Fruit fly (Drosophila melanogaster) whole organism, pupa: ENCODE data around the gene CG7231.
A peak's percentile ranks its signal among the peaks of the same experiment; 100 is the strongest.

Experiments
- CG10348 ChIP-seq: fragments of 200-800 bp; sonication (Bioruptor generic); IDR thresholded peaks from 2 replicates; pipeline ENCODE4 v1.3.6; 2022; ENCODE audit warnings: missing biosample characterization, missing genetic modification characterization
- CG12605 ChIP-seq: fragments of 200-800 bp; sonication (Bioruptor generic); IDR thresholded peaks from 2 replicates; pipeline ENCODE4 v1.3.6; 2022; ENCODE audit warnings: missing biosample characterization, missing genetic modification characterization
- CG13204 ChIP-seq: fragments of 200-800 bp; sonication (Bioruptor generic); optimal IDR thresholded peaks from 2 replicates; lab custom pipeline; 2018; ENCODE audit warnings: missing biosample characterization, mild to moderate bottlenecking, missing genetic modification characterization, moderate library complexity
- CG14655 ChIP-seq: fragments of 200-800 bp; sonication (Bioruptor generic); optimal IDR thresholded peaks from 3 replicates; lab custom pipeline; 2017; ENCODE audit warnings: mild to moderate bottlenecking, missing biosample characterization, missing genetic modification reagents, missing genetic modification characterization
- CG15710 ChIP-seq: fragments of 200-800 bp; sonication (Bioruptor generic); optimal IDR thresholded peaks from 2 replicates; lab custom pipeline; 2018; ENCODE audit warnings: missing biosample characterization, mild to moderate bottlenecking, missing genetic modification characterization, moderate library complexity
- CG17806 ChIP-seq: fragments of 200-800 bp; sonication (Bioruptor generic); optimal IDR thresholded peaks from 2 replicates; lab custom pipeline; 2018; ENCODE audit warnings: missing biosample characterization, mild to moderate bottlenecking, missing genetic modification characterization, moderate library complexity
- CG32121 ChIP-seq: fragments of 200-800 bp; sonication (Bioruptor generic); IDR thresholded peaks from 2 replicates; pipeline ENCODE4 v1.3.6; 2022; ENCODE audit warnings: missing biosample characterization, missing genetic modification characterization
- CG34367 ChIP-seq: fragments of 200-800 bp; sonication (Bioruptor generic); optimal IDR thresholded peaks from 2 replicates; lab custom pipeline; 2018; ENCODE audit warnings: missing biosample characterization, mild to moderate bottlenecking, missing genetic modification characterization
- CG4496 ChIP-seq: fragments of 200-800 bp; sonication (Bioruptor generic); IDR thresholded peaks from 3 replicates; pipeline ENCODE4 v1.3.6; 2022; ENCODE audit warnings: missing biosample characterization, missing genetic modification characterization
- CG8159 ChIP-seq: fragments of 200-800 bp; sonication (Bioruptor generic); optimal IDR thresholded peaks from 3 replicates; lab custom pipeline; 2018; ENCODE audit warnings: missing biosample characterization, mild to moderate bottlenecking, missing genetic modification characterization, moderate library complexity
- CG8301 ChIP-seq: fragments of 200-800 bp; sonication (Bioruptor generic); optimal IDR thresholded peaks from 2 replicates; lab custom pipeline; 2018; ENCODE audit warnings: missing biosample characterization, mild to moderate bottlenecking, missing genetic modification characterization
- CG9948 ChIP-seq: fragments of 200-800 bp; sonication (Bioruptor generic); optimal IDR thresholded peaks from 2 replicates; lab custom pipeline; 2018; ENCODE audit warnings: missing biosample characterization, mild to moderate bottlenecking, missing genetic modification characterization, moderate library complexity
- D1 ChIP-seq: fragments of 200-800 bp; sonication (Bioruptor generic); optimal IDR thresholded peaks from 2 replicates; lab custom pipeline; 2018; ENCODE audit warnings: missing biosample characterization, mild to moderate bottlenecking, missing genetic modification characterization, moderate library complexity
- EcR ChIP-seq: fragments of 200-800 bp; sonication (Bioruptor generic); optimal IDR thresholded peaks from 3 replicates; lab custom pipeline; 2019; ENCODE audit warnings: missing biosample characterization, missing genetic modification characterization, mild to moderate bottlenecking, moderate library complexity, missing genetic modification reagents
- Pif1A ChIP-seq: fragments of 200-800 bp; sonication (Bioruptor generic); optimal IDR thresholded peaks from 3 replicates; lab custom pipeline; 2016; ENCODE audit warnings: missing biosample characterization, missing genetic modification characterization
- Pif1B ChIP-seq: fragments of 200-800 bp; sonication (Bioruptor generic); optimal IDR thresholded peaks from 3 replicates; lab custom pipeline; 2016; ENCODE audit warnings: missing biosample characterization, missing genetic modification characterization
- Snoo ChIP-seq: fragments of 200-800 bp; sonication (Bioruptor generic); optimal IDR thresholded peaks from 3 replicates; lab custom pipeline; 2017; ENCODE audit warnings: missing biosample characterization, mild to moderate bottlenecking, missing genetic modification characterization, inconsistent platforms
- fd96Ca ChIP-seq: fragments of 200-800 bp; sonication (Bioruptor generic); IDR thresholded peaks from 3 replicates; pipeline ENCODE4 v1.3.6; 2022; ENCODE audit warnings: missing biosample characterization, missing genetic modification characterization
- gl ChIP-seq: fragments of 200-800 bp; sonication (Bioruptor generic); optimal IDR thresholded peaks from 2 replicates; lab custom pipeline; 2018; ENCODE audit warnings: missing biosample characterization, mild to moderate bottlenecking, missing genetic modification characterization
- rn ChIP-seq: fragments of 200-800 bp; sonication (Bioruptor generic); IDR thresholded peaks from 2 replicates; pipeline ENCODE4 v1.3.6; 2022; ENCODE audit warnings: missing biosample characterization, missing genetic modification characterization

CG7231 gene

DNA sequence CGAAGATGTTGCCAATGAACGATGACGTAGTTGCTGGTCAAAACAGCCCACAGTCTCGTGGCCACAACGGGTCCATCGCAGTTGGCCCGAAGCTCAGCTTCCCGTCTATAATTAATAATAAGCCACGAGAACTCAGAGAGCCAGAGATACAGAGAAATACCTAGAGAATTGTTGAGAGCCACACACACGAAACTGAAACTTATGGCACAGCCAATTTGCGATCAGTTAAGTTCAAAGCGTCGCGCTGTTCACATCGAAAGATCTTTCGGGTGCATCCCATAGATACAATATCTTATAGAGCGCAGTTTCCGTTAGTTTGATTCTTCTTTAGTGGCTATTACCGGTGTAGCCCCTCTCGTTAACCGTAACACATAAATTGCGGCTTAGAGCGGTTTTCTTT is 28.8 kb downstream of the CG7231 start:
- peak; percentile 4 for TF ChIP-seq gl (tag; lab: Kevin White, UChicago)
- TF ChIP-seq CG12605, result no peak
- TF ChIP-seq EcR (GFP tag; lab: Kevin White, UChicago), result peak; percentile 20

DNA sequence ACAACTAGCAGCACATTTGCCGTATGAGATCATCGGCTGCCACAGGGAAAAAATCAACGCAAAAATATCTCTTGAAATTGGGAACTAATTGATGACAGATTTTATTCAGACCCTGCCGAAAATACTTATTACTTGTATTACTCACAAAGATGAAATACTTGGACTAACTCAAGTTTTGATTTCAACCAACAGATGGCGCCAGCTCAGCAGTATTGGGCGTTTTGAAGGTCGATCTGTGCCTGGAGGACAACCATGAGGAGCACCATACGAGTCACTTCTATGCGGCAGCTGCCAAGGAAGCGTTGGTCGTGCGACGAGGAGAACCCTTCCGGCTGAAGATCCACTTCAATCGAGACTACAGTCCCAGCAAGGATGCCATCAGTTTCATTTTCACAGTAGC is 40.6 kb downstream of the CG7231 start:
- TF ChIP-seq CG10348 (GFP tag; lab: Robert Waterston, UW), result no peak
- TF ChIP-seq Pif1B (GFP tag; lab: Kevin White, UChicago), result no peak

DNA sequence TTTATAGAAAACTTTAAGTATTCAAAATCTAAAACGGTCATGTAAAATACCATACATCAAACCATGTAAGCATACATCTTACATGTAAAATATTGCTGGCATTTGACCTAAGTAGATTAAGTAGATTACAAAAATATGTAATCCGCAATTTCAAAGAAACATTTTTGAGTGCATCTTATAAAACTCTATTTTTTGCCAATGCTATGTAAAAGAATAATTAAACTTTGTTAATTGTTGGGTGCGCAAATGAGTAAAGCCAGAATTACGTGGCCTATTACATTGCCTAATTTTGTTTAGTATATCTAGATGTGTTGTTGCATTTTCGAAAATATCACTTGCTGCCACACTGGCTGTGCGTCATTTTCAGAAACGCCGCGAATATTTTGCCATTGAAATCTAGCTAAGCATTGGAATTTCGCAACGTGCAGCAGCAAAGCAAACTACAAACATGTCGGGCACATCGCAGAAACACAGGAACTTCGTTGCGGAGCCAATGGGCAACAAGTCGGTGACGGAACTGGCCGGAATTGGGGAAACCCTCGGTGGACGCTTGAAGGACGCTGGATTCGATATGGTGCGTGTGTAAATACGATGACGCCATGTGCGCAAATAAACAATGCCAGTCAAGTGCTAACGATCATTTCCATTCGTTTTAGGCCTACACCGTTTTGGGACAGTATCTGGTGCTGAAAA is 45.6 kb downstream of the CG7231 start, which contains the start of gene baf:
Gene baf, plus strand, starts transcription at position 303 of the 693 bp plus-strand sequence.
- TF ChIP-seq CG13204, result no peak
- no peak for TF ChIP-seq Snoo (tag; lab: Kevin White, UChicago)

DNA sequence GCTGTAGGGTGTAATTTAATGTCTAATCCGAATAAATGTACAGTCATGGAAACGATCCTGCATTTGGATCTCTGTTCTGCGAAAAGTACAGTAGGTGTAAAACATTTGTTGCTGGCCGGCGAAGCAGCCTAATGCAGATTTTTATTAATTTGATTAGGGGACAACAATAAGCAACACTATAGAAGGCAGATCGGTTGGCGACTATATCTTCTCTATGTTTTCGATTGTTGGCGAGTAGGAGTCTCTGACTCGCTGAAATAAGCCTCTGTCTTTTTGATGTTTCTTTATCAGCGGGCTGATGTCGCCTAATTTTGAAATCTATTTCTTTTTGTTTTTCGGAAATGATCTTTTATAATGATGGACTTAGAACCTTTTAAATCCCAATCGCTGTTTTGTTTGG is 46.4 kb downstream of the CG7231 start:
- TF ChIP-seq D1 (tag; lab: Kevin White, UChicago) (no peak), CG32121 (no peak), Pif1A (GFP tag; lab: Kevin White, UChicago) (no peak), Pif1B (GFP tag; lab: Kevin White, UChicago) (no peak), CG9948 (tag; lab: Kevin White, UChicago) (no peak), gl (tag; lab: Kevin White, UChicago) (no peak), Snoo (tag; lab: Kevin White, UChicago) (no peak), EcR (GFP tag; lab: Kevin White, UChicago) (no peak), CG34367 (tag; lab: Kevin White, UChicago) (no peak), CG17806 (no peak)

DNA sequence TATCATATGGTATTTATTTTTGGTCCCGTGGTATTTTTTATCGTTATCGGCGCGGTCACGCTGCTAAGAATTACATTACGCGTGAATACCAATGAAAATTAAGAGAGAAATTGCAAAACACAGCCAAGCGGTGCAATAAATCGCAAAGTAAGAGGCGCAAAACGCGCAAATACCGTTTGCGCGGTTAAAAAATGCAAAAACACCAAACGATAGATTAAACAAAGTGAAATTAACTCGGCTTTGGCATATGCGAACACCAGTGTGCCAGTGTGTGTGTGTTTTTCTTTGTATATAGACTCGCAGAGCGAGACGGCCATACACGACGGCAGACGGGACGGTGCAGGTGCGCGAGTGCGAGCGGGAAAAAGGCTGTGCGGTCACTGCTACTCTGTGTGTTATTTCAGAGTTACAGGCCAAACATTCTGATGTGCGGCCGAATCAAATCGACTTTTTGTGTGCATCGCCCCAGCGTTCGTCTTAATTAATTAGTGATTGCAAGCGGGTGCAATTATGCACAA is 47.0 kb downstream of the CG7231 start, which contains the start of gene Cka:
Gene Cka, plus strand, starts transcription at position 29 of the 518 bp plus-strand sequence.
- TF ChIP-seq Snoo (tag; lab: Kevin White, UChicago) (peak; percentile 5), CG4496 (GFP tag; lab: Robert Waterston, UW) (peak; percentile 69; the same call in 1 of the 3 replicates), fd96Ca (GFP tag; lab: Robert Waterston, UW) (peak; percentile 44; the same call in 1 of the 3 replicates), CG13204 (peak; percentile 57), Pif1A (GFP tag; lab: Kevin White, UChicago) (no peak), CG8159 (tag; lab: Kevin White, UChicago) (peak; percentile 34), CG14655 (no peak)

DNA sequence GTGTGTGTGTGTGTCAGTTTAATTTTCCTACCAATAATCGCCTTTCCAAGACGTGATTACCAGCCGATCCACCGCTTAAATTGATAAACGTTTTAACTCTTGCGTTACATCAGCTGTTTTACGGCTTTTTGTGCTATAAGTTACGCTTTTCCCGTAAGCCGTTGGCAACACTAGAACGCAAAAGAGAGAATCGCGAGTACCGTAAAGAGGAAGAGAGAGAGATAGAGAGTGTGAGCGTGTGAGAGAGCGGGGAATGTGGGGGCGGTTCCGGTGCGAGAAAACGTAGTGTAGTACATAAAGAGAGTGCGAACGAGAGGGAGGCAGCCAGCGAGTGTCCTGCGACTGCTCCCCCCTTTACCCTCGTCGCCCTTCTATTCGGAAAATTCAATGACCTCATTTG is 47.8 kb downstream of the CG7231 start:
- TF ChIP-seq CG34367 (tag; lab: Kevin White, UChicago) (no peak), CG13204 (peak; percentile 25), CG14655 (no peak), CG12605 (peak; percentile 29; the same call in 1 of the 2 replicates), CG4496 (GFP tag; lab: Robert Waterston, UW) (peak; percentile 38; the same call in 1 of the 3 replicates), Snoo (tag; lab: Kevin White, UChicago) (no peak), EcR (GFP tag; lab: Kevin White, UChicago) (peak; percentile 54), CG8159 (tag; lab: Kevin White, UChicago) (no peak)
- TF ChIP-seq, all 21 proteins: peak for 4

DNA sequence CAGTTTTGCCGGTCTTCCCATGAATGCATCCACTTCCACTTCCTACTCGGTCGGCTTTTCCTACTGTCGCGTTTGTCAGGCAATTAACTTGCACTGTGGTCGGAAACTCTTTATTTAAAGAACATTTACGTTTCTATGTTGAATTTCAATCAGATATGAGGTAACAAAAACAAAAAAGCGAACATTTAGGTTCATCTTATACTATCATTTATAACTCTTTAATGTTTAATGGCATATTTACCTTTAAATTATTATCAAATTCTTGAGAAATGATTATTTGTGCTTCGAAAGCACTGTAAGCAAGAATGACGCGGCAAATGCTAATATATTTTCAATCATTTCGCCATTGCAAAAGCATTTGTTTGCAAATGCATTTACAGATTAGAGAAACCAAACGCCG is 50.0 kb downstream of the CG7231 start:
- TF ChIP-seq CG32121, result peak; percentile 37; the same call in 1 of the 2 replicates
- no peak for TF ChIP-seq rn (GFP tag; lab: Robert Waterston, UW)
- 0 out of 2 replicates have a peak, but pooled peaks have one; percentile 16 for TF ChIP-seq CG12605
- TF ChIP-seq CG4496 (GFP tag; lab: Robert Waterston, UW), result peak; percentile 55; the same call in 1 of the 3 replicates
- TF ChIP-seq CG8159 (tag; lab: Kevin White, UChicago), result no peak
- TF ChIP-seq CG34367 (tag; lab: Kevin White, UChicago), result no peak
- no peak for TF ChIP-seq CG10348 (GFP tag; lab: Robert Waterston, UW)
- no peak for TF ChIP-seq CG15710 (tag; lab: Kevin White, UChicago)
- TF ChIP-seq fd96Ca (GFP tag; lab: Robert Waterston, UW), result no peak
- TF ChIP-seq Pif1A (GFP tag; lab: Kevin White, UChicago), result peak; percentile 18
- TF ChIP-seq CG13204, result no peak
- peak; percentile 6 for TF ChIP-seq CG17806
- no peak for TF ChIP-seq Pif1B (GFP tag; lab: Kevin White, UChicago)
- TF ChIP-seq gl (tag; lab: Kevin White, UChicago), result no peak
- TF ChIP-seq CG8301 (tag; lab: Kevin White, UChicago), result peak; percentile 28
- TF ChIP-seq, all 21 proteins: peak for 6
